Worm (Caenorhabditis elegans) whole organism, late embryonic: ENCODE results near the gene tmem-24.

Experiments used
- ama-1 ChIP-seq: fragments of 150-350 bp; optimal IDR thresholded peaks from 2 replicates; lab custom pipeline; 2014
- ceh-6 ChIP-seq: fragments of 200-800 bp; sonication (Bioruptor generic); optimal IDR thresholded peaks from 2 replicates; lab custom pipeline; 2018; ENCODE audit warnings: mild to moderate bottlenecking, missing genetic modification characterization, missing compliant biosample characterization
- ceh-9 ChIP-seq: sonication (generic microtip); optimal IDR thresholded peaks from 2 replicates; lab custom pipeline; 2016; ENCODE audit warnings: mild to moderate bottlenecking, missing genetic modification characterization, inconsistent platforms, missing compliant biosample characterization
- eyg-1 ChIP-seq: sonication (generic microtip); optimal IDR thresholded peaks from 2 replicates; lab custom pipeline; 2016; ENCODE audit warnings: missing genotype, missing genetic modification characterization, missing compliant biosample characterization
- fkh-10 ChIP-seq: fragments of 150-350 bp; optimal IDR thresholded peaks from 2 replicates; lab custom pipeline; 2014; ENCODE audit warnings: missing biosample characterization, missing genetic modification reagents, missing genetic modification characterization
- sox-4 ChIP-seq: sonication (generic microtip); optimal IDR thresholded peaks from 2 replicates; lab custom pipeline; 2017; ENCODE audit warnings: mild to moderate bottlenecking, missing genetic modification characterization, inconsistent platforms, missing compliant biosample characterization
- tbx-2 ChIP-seq: sonication (generic microtip); optimal IDR thresholded peaks from 2 replicates; lab custom pipeline; 2016; ENCODE audit warnings: missing genetic modification characterization, missing compliant biosample characterization

DNA sequence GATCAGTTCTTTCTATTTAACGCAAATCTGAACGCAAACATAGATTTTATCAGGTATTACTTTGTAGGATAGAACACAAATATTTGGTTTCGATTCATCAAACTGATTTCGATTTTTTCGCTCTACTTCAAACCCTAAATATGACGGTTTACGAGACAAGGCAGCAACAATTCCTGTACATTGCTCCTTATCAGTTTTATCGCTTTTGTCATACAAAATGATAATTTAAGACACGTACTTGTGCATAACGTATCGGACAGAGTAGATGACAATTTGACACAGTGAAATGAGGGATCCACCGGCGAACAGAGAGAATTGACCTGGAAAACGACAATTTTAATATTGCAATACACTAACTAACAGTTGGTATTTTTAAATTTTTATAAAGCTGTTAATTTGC is 31.0 kb downstream of the tmem-24 start:
- TF ChIP-seq sox-4 (tag; lab: Kevin White, UChicago) (no peak), tbx-2 (tag; lab: Kevin White, UChicago) (no peak), ama-1 (lab: Kevin White, UChicago) (no peak), ceh-6 (no peak), eyg-1 (no peak), ceh-9 (no peak), fkh-10 (GFP tag; lab: Kevin White, UChicago) (no peak)
